ENCODE assay signal across 6 fruit fly cellular contexts in genomic region chr3L:21224701-21225223, dm6.
TF ChIP-seq lines count a peak whose summit lies in the region.

No protein-coding gene starts in this region.

- no peak for TF ChIP-seq CTCF in whole organism, embryonic (GFP tag; optimal IDR thresholded peaks at IDR 0.05; lab: Kevin White, UChicago)

TF ChIP-seq in whole organism, 6 proteins besides CTCF, POLR2A, EP300 and RAD21:
- no peak for TF ChIP-seq pan (optimal IDR thresholded peaks at IDR 0.05; lab: Kevin White, UChicago)
- TF ChIP-seq usp (GFP tag; optimal IDR thresholded peaks at IDR 0.05; lab: Kevin White, UChicago): no peak
- peak; percentile 85 to 99 for TF ChIP-seq EcR (GFP tag; optimal IDR thresholded peaks at IDR 0.05; lab: Kevin White, UChicago)
TF ChIP-seq in whole organism: peak in this region for 1.

TF ChIP-seq in whole organism, adult, 20 proteins besides CTCF, POLR2A, EP300 and RAD21:
- TF ChIP-seq kay (GFP tag; lab: Kevin White, UChicago; ENCODE audit: borderline replicate concordance) (no peak), cic (GFP tag; optimal IDR thresholded peaks at IDR 0.05; lab: Kevin White, UChicago) (peak; percentile 58)

TF ChIP-seq in whole organism, embryonic, 481 proteins besides CTCF, POLR2A, EP300 and RAD21 (continues in another document):
- TF ChIP-seq CG3838 (GFP tag; optimal IDR thresholded peaks at IDR 0.05; lab: Kevin White, UChicago) (no peak), gcm2 (GFP tag; optimal IDR thresholded peaks at IDR 0.05; lab: Kevin White, UChicago) (no peak), Pdp1 (GFP tag; optimal IDR thresholded peaks at IDR 0.05; lab: Kevin White, UChicago) (peak in 1 of 2 experiments; percentile 95), Trl (optimal IDR thresholded peaks at IDR 0.05; lab: Kevin White, UChicago) (peak in 1 of 2 experiments; percentile 11), Trl (GFP tag; optimal IDR thresholded peaks at IDR 0.05; lab: Kevin White, UChicago) (no peak), lov (optimal IDR thresholded peaks at IDR 0.05; lab: Kevin White, UChicago) (no peak), lov (GFP tag; IDR thresholded peaks at IDR 0.05; lab: Robert Waterston, UW) (no peak), CG12299 (tag; optimal IDR thresholded peaks at IDR 0.05; lab: Kevin White, UChicago) (no peak), grau (tag; optimal IDR thresholded peaks at IDR 0.05; lab: Kevin White, UChicago) (no peak), pnt (GFP tag; optimal IDR thresholded peaks at IDR 0.05; lab: Kevin White, UChicago) (no peak), mam (GFP tag; optimal IDR thresholded peaks at IDR 0.05; lab: Kevin White, UChicago) (no peak), CG1233 (GFP tag; optimal IDR thresholded peaks at IDR 0.05; lab: Kevin White, UChicago) (no peak), CG8089 (GFP tag; optimal IDR thresholded peaks at IDR 0.05; lab: Kevin White, UChicago) (no peak), Deaf1 (tag; optimal IDR thresholded peaks at IDR 0.05; lab: Kevin White, UChicago) (peak; percentile 68), tx (GFP tag; optimal IDR thresholded peaks at IDR 0.05; lab: Kevin White, UChicago) (no peak), chinmo (GFP tag; IDR thresholded peaks at IDR 0.05; lab: Robert Waterston, UW; ENCODE audit: partially characterized antibody) (no peak), CG10543 (GFP tag; optimal IDR thresholded peaks at IDR 0.05; lab: Kevin White, UChicago) (no peak), fd96Cb (tag; optimal IDR thresholded peaks at IDR 0.05; lab: Kevin White, UChicago) (no peak), BEAF-32 (GFP tag; optimal IDR thresholded peaks at IDR 0.05; lab: Kevin White, UChicago) (no peak), dimm (GFP tag; IDR thresholded peaks at IDR 0.05; lab: Robert Waterston, UW) (no peak), unc-4 (GFP tag; IDR thresholded peaks at IDR 0.05; lab: Robert Waterston, UW; ENCODE audit: partially characterized antibody) (no peak), Nf-YB (GFP tag; optimal IDR thresholded peaks at IDR 0.05; lab: Kevin White, UChicago) (peak; percentile 5)

TF ChIP-seq in whole organism, prepupa, 60 proteins besides CTCF, POLR2A, EP300 and RAD21 (continues in another document):
- TF ChIP-seq Eip75B (GFP tag; optimal IDR thresholded peaks at IDR 0.05; lab: Kevin White, UChicago) (peak; percentile 56), CG34406 (GFP tag; optimal IDR thresholded peaks at IDR 0.05; lab: Kevin White, UChicago) (peak; percentile 17), CG6854 (GFP tag; optimal IDR thresholded peaks at IDR 0.05; lab: Kevin White, UChicago) (peak; percentile 83), OdsH (GFP tag; optimal IDR thresholded peaks at IDR 0.05; lab: Kevin White, UChicago) (no peak), CG15336 (GFP tag; IDR thresholded peaks at IDR 0.05; lab: Robert Waterston, UW) (peak; percentile 21; the same call in 1 of the 2 replicates), lz (GFP tag; optimal IDR thresholded peaks at IDR 0.05; lab: Kevin White, UChicago) (peak; percentile 33), esn (GFP tag; optimal IDR thresholded peaks at IDR 0.05; lab: Kevin White, UChicago) (peak; percentile 38), CG32006 (GFP tag; optimal IDR thresholded peaks at IDR 0.05; lab: Kevin White, UChicago) (no peak), Lpt (GFP tag; optimal IDR thresholded peaks at IDR 0.05; lab: Kevin White, UChicago) (peak; percentile 79), CG8632 (GFP tag; optimal IDR thresholded peaks at IDR 0.05; lab: Kevin White, UChicago) (no peak), pdm3 (GFP tag; optimal IDR thresholded peaks at IDR 0.05; lab: Kevin White, UChicago) (no peak), Hr39 (GFP tag; optimal IDR thresholded peaks at IDR 0.05; lab: Kevin White, UChicago) (peak; percentile 45), dac (GFP tag; optimal IDR thresholded peaks at IDR 0.05; lab: Kevin White, UChicago) (no peak), vri (GFP tag; optimal IDR thresholded peaks at IDR 0.05; lab: Kevin White, UChicago) (peak; percentile 88), net (GFP tag; optimal IDR thresholded peaks at IDR 0.05; lab: Kevin White, UChicago) (no peak), Hr38 (GFP tag; optimal IDR thresholded peaks at IDR 0.05; lab: Kevin White, UChicago) (no peak), Met (GFP tag; optimal IDR thresholded peaks at IDR 0.05; lab: Kevin White, UChicago) (peak; percentile 47), svp (GFP tag; lab: Kevin White, UChicago) (peak; percentile 95), Gug (GFP tag; IDR thresholded peaks at IDR 0.05; lab: Robert Waterston, UW) (no peak), CG7368 (GFP tag; optimal IDR thresholded peaks at IDR 0.05; lab: Kevin White, UChicago) (no peak), Sox15 (GFP tag; optimal IDR thresholded peaks at IDR 0.05; lab: Kevin White, UChicago) (no peak), CG8119 (GFP tag; IDR thresholded peaks at IDR 0.05; lab: Robert Waterston, UW) (no peak), acj6 (GFP tag; optimal IDR thresholded peaks at IDR 0.05; lab: Kevin White, UChicago) (no peak)

TF ChIP-seq in whole organism, pupa, 21 proteins besides CTCF, POLR2A, EP300 and RAD21:
- no peak for TF ChIP-seq CG34367 (tag; optimal IDR thresholded peaks at IDR 0.05; lab: Kevin White, UChicago)
- TF ChIP-seq EcR (GFP tag; optimal IDR thresholded peaks at IDR 0.05; lab: Kevin White, UChicago): peak; percentile 97
- peak; percentile 93 for TF ChIP-seq CG13204 (GFP tag; optimal IDR thresholded peaks at IDR 0.05; lab: Kevin White, UChicago)
- TF ChIP-seq CG10348 (GFP tag; IDR thresholded peaks at IDR 0.05; lab: Robert Waterston, UW): no peak
- TF ChIP-seq Ets98B (GFP tag; IDR thresholded peaks at IDR 0.05; lab: Robert Waterston, UW): peak; percentile 56; the same call in 1 of the 2 replicates
- TF ChIP-seq Pif1B (GFP tag; optimal IDR thresholded peaks at IDR 0.05; lab: Kevin White, UChicago): no peak
- TF ChIP-seq CG17806 (tag; optimal IDR thresholded peaks at IDR 0.05; lab: Kevin White, UChicago): no peak
- TF ChIP-seq CG12605 (GFP tag; IDR thresholded peaks at IDR 0.05; lab: Robert Waterston, UW): peak; percentile 6
- peak; percentile 39; the same call in 2 of the 3 replicates for TF ChIP-seq CG4496 (GFP tag; IDR thresholded peaks at IDR 0.05; lab: Robert Waterston, UW)
- peak; percentile 40 for TF ChIP-seq CG32121 (GFP tag; IDR thresholded peaks at IDR 0.05; lab: Robert Waterston, UW)
- TF ChIP-seq Snoo (tag; optimal IDR thresholded peaks at IDR 0.05; lab: Kevin White, UChicago): peak; percentile 35
- TF ChIP-seq fd96Ca (GFP tag; IDR thresholded peaks at IDR 0.05; lab: Robert Waterston, UW): peak; percentile 70; the same call in 2 of the 3 replicates
- TF ChIP-seq CG15710 (tag; optimal IDR thresholded peaks at IDR 0.05; lab: Kevin White, UChicago): no peak
TF ChIP-seq in whole organism, pupa: peak in this region for 8.

TF ChIP-seq in whole organism, wandering third instar larva, 38 proteins besides CTCF, POLR2A, EP300 and RAD21:
- TF ChIP-seq foxo (GFP tag; optimal IDR thresholded peaks at IDR 0.05; lab: Kevin White, UChicago): peak in 1 of 2 experiments; percentile 27
- peak; percentile 13 for TF ChIP-seq psq (GFP tag; optimal IDR thresholded peaks at IDR 0.05; lab: Kevin White, UChicago)
- TF ChIP-seq br (GFP tag; optimal IDR thresholded peaks at IDR 0.05; lab: Kevin White, UChicago): peak; percentile 26
- TF ChIP-seq dl (GFP tag; optimal IDR thresholded peaks at IDR 0.05; lab: Kevin White, UChicago; ENCODE audit: insufficient read depth in 1 of 2, partially characterized antibody in 2 of 2): no peak
- no peak for TF ChIP-seq brk (GFP tag; optimal IDR thresholded peaks at IDR 0.05; lab: Kevin White, UChicago)
- TF ChIP-seq Dfd (GFP tag; optimal IDR thresholded peaks at IDR 0.05; lab: Kevin White, UChicago): peak; percentile 16
- TF ChIP-seq lola (GFP tag; optimal IDR thresholded peaks at IDR 0.05; lab: Kevin White, UChicago): no peak
